Fruit fly (Drosophila melanogaster) S2 (cell line): ENCODE data around the gene Arl8.

Experiments
- CG8478 ChIP-seq: fragments of >200 bp; optimal IDR thresholded peaks from 2 replicates; lab custom pipeline; 2018
- CTCF ChIP-seq, 2 experiments: fragments of >200 bp; optimal IDR thresholded peaks; 2 replicates each; lab custom pipeline; 2018

Arl8 gene

DNA sequence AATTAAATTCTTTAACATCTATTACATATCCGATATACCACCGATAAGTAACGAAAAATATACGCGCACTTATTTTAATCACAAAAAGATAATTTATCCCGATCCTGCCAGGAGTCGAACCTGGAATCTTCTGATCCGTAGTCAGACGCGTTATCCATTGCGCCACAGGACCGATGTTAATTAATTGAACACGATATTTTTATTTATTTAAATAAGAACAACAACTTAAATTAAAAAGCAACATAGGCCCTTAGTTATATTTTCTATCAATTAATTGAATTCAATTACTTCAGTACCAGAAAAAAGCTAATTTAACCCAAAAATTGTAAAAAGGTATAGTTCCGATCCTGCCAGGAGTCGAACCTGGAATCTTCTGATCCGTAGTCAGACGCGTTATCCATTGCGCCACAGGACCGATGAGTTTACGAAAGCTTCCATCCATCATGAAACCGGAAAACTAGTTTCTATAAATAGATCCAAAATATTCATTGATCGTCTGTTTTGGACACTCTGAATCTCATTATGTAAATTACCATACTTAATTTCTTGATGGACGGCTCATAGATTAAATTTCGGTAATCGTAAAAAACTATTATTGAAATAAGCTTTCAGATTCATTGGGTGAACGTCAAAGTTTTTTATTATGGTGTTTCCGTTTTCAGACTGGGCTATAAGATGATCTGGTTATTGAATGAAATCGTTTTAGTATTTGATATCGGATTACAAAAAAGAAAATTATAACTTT, 14.4 kb downstream of the Arl8 start:
- no peak for TF ChIP-seq CTCF (optimal IDR thresholded peaks at IDR 0.05; lab: Kevin White, UChicago)
- TF ChIP-seq CG8478 (lab: Kevin White, UChicago), result no peak

DNA sequence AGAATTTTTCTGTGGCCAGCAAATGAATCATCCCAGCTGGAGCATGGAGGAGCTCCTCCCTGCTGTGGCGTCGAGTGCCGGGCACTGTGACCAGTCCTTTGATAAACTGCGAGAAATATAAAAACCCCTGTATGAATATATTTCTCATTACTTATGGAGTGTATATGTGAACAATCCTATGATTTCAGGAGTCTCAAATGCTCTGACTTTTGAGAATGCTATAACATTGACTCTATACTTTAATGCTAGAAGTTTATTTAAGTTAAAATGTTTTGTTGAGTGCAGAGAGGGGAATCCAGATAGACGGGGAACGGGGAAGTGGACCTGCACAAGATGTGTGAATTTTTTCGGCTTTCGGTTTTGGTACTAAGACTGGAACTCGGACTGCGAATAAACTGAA, 15.7 kb downstream of the Arl8 start:
- TF ChIP-seq CTCF (optimal IDR thresholded peaks at IDR 0.05; lab: Kevin White, UChicago) (no peak), CG8478 (lab: Kevin White, UChicago) (no peak)

DNA sequence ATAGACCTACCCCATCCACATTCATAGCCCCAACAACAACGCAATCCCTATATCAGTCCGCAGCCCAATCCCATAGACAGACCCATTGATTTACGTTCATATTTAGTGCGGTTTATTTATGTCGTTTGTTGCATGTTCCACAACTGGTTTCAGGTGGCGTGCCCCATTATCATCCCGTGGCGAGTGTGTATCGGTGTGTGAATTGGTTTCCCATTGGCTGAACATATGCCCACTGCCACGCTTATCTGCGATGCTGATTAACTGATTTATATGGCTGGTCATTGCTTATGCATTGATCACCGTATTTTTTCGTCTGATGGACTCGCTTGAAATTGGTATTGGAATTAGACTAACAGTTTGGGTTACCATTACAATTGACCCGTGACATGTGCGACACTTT, 19.4 kb downstream of the Arl8 start:
- TF ChIP-seq CG8478 (lab: Kevin White, UChicago) (no peak), CTCF (optimal IDR thresholded peaks at IDR 0.05; lab: Kevin White, UChicago) (no peak)

DNA sequence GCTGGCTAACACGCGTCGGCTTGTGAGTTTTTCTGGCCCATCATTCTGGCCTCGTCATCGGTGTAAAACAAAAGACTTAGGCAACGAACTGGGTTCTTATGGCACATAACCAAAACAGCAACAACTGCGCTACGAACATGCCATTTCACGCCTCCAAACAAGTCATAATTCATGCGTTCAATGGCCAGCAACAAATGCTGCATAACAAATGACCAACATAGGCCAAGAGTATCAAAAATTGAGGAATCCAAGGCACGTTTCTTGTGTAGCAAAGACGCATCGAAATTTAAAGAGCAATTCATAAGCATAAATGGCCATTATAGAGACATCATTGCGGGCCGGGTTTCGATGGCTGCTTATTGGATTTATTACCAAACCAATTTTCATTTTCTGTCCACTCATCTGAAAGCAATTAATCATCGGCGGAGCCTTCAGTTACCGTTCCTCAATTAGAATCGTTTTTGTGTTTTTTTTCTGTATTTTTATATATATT, 20.5 kb downstream of the Arl8 start:
- TF ChIP-seq CG8478 (lab: Kevin White, UChicago) (no peak), CTCF (optimal IDR thresholded peaks at IDR 0.05; lab: Kevin White, UChicago) (no peak)

DNA sequence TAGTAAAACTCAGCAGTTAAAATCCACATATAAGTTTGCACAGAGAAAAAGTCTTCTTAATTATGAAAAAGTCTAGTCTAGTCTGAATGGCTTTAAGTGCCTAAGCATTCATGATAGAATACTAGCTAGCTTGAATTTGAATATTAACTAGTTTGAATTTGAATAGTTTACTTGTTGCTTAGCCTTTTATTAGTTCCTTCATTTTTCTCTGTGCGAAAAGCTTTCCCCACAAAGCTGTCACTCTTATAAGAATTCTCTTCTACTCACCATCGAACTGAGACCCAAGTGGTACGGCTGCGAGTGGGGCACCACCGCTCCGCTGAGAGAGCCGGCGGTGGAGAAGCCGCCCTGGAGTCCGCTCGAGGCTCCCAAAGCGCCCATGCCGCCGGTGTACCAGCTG, 22.6 kb downstream of the Arl8 start:
- TF ChIP-seq CTCF (optimal IDR thresholded peaks at IDR 0.05; lab: Kevin White, UChicago) (no peak), CG8478 (lab: Kevin White, UChicago) (no peak)

DNA sequence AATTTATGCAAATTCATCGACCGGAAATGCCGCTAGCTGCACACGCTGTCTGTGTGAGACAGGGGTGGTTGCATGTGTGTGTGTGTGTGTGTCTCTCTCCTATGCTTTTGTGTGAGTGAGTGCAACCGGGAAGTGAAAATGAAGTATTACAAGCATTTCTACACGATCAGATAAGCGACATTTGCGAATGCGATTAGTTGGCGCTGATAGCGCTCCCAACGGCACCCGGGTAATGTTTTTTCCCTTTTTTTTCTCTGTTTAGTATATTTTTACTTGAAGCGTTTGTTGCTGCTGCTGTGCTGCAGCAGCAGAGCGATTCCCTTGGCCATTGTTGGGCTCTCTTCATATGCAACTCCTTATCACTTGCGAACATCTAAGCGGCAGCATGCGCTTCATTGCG, 23.6 kb downstream of the Arl8 start:
- TF ChIP-seq CTCF (optimal IDR thresholded peaks at IDR 0.05; lab: Kevin White, UChicago) (no peak), CG8478 (lab: Kevin White, UChicago) (no peak)

DNA sequence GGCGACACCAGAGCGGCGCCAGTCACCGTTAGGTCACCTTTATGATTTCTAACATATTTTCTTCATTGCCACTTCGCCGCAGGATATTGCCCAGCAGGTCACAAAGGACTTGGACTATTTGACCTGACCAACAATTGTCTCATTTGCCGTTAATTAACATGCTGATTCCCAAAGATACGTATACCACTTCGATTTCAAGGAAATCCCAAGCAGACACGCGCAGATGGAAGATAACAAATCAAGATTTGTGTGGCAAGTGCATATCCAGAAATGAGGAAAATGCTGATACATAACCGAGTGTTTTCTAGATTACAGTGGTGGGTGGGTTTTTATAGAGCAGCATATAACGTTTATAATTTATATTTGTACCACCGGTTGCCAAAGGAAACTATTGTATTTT, 24.8 kb downstream of the Arl8 start:
- no peak for TF ChIP-seq CTCF (optimal IDR thresholded peaks at IDR 0.05; lab: Kevin White, UChicago)
- TF ChIP-seq CG8478 (lab: Kevin White, UChicago), result no peak

DNA sequence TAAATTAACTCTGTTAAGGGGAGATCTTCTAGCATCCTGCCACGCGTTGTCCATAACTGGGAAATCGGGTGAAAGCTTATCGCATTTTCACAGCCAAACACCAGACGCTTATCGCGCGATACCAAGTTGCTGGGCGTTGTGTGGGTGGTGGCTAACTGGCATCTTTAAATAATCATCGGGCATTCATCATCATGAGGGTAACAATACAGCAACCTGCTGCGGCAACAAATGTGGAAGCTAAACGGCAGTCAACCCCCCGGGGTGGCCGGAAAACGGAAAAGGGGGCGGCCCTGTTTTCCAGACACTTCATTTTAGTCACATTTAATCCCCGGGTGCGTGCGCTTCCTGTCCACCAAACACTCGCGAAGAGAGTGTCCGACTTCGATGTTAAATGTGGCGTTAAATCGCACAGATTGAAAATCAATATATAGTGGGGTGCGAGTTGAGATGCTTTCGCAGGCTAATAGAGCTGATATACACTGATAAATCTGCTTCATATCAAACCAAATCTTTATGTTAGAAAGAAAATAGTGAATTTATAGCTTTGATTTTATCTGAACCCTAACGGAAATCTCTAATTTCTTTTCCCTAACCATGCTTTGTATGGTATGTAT, 26.3 kb downstream of the Arl8 start:
- no peak for TF ChIP-seq CTCF (optimal IDR thresholded peaks at IDR 0.05; lab: Kevin White, UChicago)
- no peak for TF ChIP-seq CG8478 (lab: Kevin White, UChicago)

DNA sequence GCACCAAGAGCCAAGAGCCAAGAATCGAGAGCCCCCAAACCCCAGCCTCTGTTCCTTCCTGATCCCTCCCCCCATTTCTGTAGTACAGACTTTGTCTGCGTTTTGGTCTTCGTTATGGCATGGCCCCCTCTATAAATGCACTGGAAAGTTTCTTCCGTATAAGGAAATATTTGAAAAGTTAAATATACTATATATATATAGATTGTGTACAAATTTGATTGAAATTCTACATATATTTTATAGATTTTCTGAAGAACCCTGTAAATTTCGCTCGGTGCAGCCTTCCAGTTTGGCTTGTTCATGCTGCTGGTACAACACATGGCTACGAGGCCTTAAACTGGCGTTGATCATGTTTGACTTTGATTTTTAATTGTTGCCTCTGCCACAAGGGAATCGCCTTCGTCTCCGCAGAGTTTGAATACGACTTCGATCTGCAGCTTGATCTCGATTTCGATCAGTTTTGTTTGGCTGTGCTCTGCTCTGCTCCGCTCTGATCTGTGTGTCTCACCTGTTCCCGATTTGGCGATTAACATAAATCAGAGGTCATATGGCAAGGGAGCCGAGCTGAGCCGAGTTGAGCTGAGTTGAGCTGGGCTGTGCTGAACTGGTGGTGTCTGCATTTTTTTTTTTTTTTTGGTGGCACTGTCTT, 27.7 kb downstream of the Arl8 start:
- TF ChIP-seq CTCF (optimal IDR thresholded peaks at IDR 0.05; lab: Kevin White, UChicago) (no peak), CG8478 (lab: Kevin White, UChicago) (no peak)

DNA sequence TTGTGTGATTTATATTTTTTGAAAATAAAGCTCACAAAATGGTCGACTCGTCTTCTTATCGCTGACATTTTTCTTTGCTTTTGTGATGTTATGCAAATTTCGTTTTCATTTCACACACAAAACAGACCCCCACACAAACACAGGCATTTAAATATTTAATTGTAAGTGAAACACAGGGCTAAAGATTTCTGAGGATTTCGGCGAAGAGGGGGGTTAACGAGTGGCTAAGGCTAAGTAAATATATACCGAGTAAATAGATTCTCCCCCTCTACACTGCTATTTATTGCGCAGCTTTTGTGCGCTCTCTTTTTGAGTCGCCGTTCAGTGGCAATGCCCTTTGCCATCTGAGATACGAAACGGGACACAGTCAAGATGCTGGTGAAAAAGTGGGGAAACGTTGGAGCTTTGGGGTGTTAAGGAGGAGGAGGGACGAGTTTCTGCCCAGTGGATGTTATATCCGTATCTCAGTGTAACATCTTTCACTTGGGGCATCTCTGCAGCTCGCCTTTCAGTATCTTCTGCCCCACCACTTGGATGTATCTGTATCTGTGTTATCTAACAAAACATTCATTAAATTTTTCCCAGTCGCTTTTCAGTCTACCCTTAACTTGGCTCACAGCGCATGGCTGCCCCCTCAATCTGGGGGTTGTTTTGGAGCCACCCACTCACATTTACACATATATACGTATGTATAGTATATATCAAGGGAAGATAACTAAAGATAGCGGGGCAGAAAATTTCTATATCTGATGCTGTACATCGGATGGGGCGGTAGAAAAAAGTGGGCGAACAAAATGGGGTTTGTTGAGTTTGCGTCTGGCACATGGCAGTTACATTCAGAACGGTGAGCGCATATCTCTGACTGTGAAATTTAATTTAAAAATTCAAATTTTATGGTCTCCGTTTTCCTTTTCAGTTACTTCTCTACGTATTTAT, 29.6 kb downstream of the Arl8 start:
- no peak for TF ChIP-seq CG8478 (lab: Kevin White, UChicago)
- TF ChIP-seq CTCF (optimal IDR thresholded peaks at IDR 0.05; lab: Kevin White, UChicago), result no peak

DNA sequence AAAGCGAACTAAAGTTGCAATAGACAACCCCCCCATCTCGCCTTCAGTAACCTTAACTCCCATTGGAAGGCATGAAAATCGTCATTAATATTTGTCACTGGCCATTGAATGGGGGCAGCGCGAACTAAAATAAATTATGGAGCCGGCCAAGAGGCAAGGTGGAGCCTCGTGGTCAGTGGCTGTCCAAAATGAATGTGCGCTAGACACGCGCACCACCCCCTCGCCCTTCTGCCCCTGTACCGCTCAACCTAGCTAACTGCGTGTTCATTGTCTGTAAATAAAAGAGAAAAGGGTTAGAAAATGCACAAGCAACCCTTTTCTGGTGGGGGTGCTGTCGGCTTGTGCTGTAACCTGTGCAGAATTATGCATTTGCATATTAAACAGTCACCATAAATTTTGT, 30.8 kb downstream of the Arl8 start:
- TF ChIP-seq CG8478 (lab: Kevin White, UChicago), result no peak
- TF ChIP-seq CTCF (optimal IDR thresholded peaks at IDR 0.05; lab: Kevin White, UChicago), result no peak

DNA sequence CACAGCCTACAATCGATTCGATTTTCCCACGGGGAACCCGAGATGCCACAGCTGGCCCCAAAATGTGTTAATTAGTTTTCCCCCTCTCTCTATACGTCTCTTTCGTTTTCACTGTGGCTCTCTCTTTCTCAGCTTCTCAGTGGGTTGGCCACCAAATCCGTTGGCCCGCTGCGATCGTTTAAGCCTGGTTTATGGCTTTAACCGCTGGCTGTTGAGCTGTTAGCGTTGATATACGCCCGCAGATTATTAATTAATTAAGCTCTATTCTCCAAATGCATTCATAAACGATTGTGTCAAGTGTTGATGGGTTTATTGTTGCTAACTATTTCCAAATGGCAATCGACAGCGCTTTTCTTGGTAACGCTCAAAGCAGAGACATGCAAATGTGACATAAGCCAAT, 31.9 kb downstream of the Arl8 start:
- TF ChIP-seq CTCF (optimal IDR thresholded peaks at IDR 0.05; lab: Kevin White, UChicago) (no peak), CG8478 (lab: Kevin White, UChicago) (no peak)

DNA sequence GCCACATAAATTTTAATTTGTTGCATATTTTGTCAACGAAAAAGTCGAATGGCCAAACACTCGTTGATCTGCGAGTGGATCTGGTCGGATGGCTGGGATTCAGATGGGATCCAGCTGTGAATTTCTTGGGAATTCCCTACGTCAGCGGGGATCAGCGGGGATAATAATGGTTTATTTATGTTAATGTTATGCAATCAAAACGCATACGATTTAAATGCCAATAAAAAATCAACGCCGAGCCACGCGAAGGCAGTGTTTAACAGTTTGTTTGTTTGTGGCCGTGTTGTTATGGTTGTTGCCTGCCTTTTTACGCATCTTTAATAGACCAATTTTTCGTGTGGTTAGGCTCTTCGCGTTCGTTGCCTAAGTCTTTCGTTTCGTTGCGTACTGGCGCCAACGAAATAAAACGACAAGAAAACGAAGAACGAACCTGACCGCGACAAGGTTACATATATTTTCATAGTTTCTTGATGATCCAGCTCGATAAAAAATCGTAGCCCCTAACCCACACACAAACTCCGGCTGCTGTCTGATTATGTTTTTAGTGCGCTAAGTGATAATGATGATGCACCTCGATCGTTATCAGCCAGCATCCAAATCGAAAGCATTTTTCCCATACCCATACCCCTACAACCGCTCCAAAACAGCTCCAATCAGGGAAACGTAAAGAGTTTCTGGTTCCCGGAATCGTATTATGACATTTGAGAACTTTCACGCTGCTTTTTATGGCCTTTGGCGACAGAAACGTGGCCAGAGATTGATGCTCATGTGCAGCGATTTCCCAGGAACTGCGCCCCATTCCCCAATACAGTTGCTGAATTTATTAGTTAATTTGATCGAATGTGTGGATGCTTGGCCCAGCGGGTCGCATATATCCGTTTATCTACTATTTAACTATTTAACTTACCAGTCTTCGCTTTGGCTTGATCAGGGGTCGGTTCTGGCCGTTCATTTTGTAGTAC, 33.9 kb downstream of the Arl8 start:
- TF ChIP-seq CTCF (optimal IDR thresholded peaks at IDR 0.05; lab: Kevin White, UChicago) (no peak), CG8478 (lab: Kevin White, UChicago) (no peak)
